Fruit fly (Drosophila melanogaster): ENCODE results near the gene chas.

chas gene

DNA sequence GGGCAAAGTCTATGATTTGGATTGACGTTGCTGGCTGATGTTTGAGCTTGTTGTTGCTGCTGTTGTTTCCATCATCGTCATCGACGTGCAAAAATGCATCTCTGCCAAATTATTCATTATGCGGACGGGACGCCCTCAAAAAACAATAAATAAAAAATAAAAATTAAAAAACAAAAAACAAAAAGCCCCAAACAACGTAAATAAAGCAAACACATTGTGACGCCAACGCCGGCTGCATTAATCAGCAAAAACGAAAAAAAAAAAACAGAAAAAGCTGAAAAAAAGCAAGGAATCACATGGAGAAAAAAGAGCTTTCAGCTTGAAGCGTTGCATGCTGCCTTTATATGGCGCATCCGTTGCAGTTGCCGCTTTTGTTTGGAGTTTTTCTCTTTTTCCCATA is 33.5 kb upstream of the chas start:
- peak; percentile 43 for TF ChIP-seq CG17801 (GFP tag; optimal IDR thresholded peaks at IDR 0.05; ENCODE audit: partially characterized antibody)

DNA sequence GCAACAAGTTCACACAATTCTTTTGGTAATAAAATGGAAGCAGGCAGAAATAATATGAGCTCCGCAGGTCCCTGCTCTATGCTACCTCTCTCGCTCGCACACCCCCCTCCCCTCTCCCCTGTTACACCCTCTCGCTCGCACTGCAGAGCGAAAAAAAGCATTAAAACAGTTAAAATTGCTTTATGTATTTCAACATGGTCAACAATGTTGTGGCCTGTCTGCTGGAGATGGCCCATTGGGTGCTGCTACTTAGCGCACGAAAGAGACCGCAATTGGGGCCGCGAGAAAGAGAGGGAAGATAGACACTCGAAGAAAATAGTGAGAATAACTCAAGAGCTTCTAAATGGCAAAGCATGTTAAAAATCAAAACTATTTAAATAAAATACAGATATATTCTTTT is 29.8 kb upstream of the chas start:
- TF ChIP-seq CG17801 (GFP tag; optimal IDR thresholded peaks at IDR 0.05; ENCODE audit: partially characterized antibody) = no peak

DNA sequence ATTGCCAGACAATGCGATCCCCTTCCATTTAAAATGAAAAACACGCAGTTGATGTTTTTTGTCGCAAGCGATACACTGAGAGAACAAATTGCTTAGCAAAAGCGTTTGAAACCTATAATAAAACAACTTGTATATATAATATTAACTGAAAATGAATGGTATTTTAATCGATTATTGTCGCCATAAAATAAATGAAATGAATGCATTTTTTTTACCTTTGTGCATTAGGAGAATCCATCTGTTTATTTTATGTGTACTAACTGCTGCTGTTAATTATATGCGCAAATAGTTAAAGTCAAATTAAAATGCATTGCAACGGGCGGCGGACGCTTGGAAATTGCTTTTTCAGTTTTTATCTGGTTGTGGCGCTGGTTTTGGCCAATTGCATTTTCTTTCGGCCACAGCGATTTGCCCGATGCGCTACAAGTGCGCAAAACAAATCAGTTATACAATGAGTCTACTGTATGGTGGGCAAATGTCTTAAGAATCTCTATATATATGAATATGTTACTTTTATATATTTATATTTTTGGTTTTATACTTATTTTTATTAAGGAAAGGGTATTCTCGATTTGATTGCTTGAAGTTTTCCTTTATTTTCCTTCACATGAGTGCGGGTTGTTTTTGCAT is 28.1 kb upstream of the chas start:
- peak; percentile 50 for TF ChIP-seq CG17801 (GFP tag; optimal IDR thresholded peaks at IDR 0.05; ENCODE audit: partially characterized antibody)

DNA sequence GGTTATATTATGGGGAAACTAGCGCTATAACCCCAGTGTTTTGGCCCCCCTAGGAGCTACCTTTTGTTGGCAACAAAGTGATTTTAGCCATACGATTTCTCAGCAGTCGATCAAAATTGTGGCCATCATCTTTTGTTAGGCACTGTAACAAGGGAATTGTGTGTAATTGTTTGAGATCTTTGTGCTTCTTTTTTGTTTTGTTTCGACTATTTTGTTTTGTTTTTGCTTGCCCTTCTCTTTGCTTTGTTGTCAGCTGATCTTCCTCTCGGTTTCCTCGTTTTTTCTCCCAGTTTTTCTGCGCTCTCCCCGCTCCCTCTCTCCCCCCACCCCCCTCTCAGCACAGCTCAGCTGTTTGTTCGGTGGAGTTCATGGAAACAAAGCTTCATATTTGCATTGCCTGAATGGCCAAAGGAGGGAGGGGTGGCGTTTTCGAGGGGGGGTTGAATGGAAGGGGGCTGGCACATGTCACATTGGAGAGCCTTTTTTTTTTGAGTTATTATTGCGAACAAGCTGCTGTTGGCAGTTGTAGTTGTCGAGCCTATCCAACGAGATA is 27.5 kb upstream of the chas start:
- no peak for TF ChIP-seq CG17801 (GFP tag; optimal IDR thresholded peaks at IDR 0.05; ENCODE audit: partially characterized antibody)

DNA sequence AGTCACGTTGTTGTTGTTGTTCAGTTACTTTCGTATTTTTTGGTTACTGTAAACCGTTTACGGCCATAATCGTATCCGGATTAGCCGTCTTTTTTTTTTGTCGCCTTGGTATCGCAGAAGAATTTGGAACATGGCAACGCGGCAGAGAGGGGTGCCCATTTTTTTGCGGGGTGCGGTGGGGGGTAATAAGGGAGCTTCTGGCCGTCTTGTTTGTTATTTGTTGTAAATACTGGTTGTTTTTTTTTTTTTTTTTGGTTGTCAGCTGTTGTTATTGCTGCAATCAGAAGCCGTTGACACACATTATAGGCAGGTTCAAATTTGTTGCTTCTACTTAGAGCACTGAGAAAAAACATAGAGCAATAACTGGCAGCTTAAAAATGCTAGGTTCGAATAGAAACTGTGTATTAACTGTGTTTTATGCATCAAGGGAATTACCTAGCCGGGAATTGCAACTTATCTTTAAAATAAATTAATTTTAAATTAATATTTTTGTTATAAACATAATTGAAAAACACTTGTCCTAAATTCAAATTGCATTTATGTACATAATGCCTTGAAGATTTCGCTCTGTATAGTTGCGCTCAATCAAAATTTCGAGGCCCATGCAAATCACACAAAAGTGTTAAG is 25.9 kb upstream of the chas start:
- TF ChIP-seq CG17801 (GFP tag; optimal IDR thresholded peaks at IDR 0.05; ENCODE audit: partially characterized antibody) = no peak

DNA sequence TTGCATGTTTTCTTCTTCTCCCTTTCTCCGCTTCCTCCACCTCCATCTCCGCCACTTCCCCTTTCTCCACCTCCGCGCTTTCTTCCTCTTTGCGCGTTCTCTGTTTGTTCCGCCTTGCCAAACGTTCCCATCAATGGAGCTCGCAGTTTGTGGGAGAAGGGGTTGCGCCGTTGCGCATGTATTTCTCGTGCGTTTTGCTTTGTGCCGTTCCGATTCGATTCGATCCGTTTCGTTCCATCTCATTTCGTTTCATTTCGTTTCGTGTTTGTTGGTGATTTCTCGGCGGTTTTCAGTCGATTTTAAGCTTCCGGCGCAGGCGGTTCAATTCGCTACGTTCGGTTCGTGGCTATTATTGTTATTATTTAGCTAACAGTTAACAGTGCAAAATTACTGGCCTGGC is 24.4 kb upstream of the chas start:
- no peak for TF ChIP-seq CG17801 (GFP tag; optimal IDR thresholded peaks at IDR 0.05; ENCODE audit: partially characterized antibody)

DNA sequence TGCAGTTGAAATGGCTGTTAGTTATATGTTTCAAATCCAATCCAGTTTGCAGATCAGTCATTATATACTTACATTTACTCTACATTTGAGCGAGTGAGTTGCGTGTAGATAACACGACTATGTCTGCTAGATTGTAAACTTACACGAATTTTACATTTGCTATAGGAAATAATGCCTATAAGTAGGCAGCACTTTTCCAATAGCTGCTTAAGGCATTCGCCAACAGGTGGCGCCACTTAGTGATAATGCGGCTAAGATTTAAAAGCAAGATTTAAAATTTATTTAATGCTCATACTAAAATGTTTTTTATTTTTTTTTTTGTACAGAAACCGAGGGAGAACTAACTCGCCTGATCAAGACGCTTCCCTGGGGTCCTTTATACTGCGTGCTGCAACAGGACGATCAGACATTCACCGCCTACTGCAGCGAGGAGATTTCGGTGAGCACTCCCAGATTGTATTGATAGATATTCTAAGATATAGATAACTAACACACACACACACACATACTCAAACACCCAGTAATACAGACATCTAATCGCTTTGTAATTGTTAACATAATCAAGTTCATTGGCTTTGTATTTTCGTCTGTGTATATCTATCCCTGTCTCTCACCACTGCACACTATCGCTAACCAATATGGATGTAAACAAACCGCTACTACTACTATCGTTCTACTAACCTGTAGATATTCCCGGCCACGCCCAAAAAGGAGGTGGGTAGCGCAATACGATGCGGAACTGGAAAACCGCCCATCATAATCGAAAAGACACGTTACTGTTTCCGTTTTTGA is 21.9 kb upstream of the chas start:
- TF ChIP-seq CG17801 (GFP tag; optimal IDR thresholded peaks at IDR 0.05; ENCODE audit: partially characterized antibody) = no peak

DNA sequence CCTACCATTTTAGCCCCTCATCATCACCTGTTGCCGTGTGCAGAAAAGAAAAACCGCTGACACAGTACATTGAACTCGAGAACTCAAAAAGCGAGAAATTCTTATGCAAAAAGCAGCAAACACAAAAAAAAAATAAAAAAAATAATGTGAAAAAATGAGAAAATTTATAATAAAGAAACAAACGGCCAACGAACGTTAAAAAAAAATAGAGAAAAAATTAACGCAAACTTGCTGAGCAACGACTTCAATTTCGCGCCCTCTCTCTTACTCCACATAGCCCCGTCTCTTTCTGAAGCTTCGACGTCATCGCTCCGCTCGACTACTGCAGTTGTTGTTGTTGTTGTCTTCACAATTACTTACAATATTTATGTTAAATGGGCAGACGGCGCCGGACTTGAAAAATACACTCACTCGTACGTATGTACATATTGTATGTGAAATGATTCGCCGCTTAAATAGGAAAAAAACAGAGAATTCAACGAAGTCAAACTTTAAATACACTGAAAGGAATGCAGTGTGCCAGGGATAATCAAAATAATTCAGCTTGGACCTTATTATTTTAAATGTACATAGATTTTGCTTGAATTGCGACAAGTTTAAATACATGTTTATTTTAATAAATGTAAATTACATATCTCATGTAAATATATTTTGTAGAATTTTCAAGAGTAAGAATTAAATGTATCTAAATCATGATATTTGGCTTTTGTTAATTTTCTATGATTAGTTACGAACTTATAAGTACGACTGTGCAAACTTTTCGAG is 20.6 kb upstream of the chas start:
- no peak for TF ChIP-seq CG17801 (GFP tag; optimal IDR thresholded peaks at IDR 0.05; ENCODE audit: partially characterized antibody)

DNA sequence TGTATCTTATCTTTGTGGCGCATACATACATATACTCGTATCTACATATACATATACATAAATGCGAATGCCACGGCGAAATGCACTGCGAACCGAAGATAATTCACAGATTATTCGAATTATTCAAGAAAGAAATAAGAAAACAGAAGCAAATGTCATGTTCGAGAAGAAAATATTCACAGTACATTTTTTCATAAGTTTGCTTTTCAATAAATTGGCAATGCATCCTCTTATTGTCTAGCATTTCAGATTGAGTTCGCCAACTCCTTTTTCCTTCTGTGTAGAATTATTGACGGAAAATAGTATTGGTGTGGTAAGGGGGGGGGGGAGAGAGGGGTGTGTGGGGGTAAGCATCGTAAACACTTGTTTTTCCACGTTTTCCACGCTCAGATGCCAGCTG is 19.9 kb upstream of the chas start:
- no peak for TF ChIP-seq CG17801 (GFP tag; optimal IDR thresholded peaks at IDR 0.05; ENCODE audit: partially characterized antibody)

DNA sequence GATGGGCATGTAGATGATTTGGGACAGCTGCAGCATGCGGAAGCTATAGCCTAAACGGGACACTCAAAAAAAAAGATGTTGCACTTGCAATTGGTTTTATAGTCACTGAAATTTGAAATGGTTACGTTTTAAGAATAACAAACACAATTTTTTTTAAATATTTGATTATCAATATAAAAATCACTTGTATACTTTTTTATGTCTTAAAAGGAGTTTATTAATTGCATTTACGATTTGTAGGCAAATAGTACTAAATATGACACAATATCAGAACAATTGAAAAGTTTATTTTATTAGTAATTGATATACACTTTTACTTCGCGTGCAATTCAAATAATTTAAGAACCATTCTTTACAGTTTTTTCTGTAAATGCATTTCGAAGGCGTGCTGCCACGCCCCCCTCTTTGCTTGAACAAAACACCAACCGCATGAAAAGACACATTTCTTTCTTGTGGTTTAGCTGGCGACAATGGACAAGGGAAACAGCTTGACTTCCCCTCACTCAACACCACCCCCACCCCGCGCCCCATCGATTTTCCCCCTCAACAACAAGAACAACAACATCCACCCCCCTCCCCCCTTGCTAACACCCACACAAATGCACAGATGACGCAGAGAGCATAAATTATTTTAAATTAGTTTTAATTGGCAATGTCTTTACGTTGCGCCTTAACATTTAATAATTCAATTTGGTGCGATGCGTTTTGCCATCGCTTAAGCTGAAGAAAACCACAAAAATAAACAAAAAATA is 18.5 kb upstream of the chas start:
- TF ChIP-seq CG17801 (GFP tag; optimal IDR thresholded peaks at IDR 0.05; ENCODE audit: partially characterized antibody) = no peak

DNA sequence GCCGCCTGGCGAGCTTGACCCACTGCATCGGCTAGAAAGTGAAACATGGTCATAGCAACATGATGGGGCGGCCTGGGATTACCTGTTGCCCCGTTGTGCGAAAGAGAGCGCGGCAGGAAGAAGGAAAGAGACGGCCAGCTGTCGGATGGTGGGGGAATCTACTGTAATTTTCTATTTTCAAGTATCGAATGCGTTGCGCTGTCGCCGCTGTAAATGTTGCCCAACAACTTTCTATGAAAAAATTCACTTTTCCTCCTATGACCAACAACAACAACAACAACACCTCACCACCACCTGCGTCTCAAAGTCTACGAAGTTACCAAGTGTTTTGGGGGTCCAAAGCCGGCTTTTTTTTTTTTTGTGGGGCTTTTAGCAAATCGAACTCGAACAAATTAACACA is 16.4 kb upstream of the chas start:
- no peak for TF ChIP-seq CG17801 (GFP tag; optimal IDR thresholded peaks at IDR 0.05; ENCODE audit: partially characterized antibody)

DNA sequence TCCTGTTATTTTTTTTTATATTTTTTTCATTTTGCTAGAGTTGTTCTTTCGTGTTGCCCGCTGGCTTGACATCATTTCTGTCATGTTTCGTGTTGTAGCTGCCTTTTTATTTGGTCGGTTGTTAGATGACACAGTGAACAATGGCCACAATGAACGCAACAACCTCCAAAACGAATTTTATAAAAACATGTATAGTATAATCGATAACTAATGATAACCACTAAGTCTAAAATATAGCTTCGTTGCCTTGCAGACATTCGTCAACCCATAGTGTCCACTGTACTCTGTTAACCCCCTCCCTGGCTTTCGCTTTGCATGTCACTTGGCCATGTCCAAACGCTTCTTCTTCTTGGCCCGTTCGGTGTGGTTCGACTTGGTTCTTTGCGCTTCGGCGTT is 15.2 kb upstream of the chas start:
- no peak for TF ChIP-seq CG17801 (GFP tag; optimal IDR thresholded peaks at IDR 0.05; ENCODE audit: partially characterized antibody)

DNA sequence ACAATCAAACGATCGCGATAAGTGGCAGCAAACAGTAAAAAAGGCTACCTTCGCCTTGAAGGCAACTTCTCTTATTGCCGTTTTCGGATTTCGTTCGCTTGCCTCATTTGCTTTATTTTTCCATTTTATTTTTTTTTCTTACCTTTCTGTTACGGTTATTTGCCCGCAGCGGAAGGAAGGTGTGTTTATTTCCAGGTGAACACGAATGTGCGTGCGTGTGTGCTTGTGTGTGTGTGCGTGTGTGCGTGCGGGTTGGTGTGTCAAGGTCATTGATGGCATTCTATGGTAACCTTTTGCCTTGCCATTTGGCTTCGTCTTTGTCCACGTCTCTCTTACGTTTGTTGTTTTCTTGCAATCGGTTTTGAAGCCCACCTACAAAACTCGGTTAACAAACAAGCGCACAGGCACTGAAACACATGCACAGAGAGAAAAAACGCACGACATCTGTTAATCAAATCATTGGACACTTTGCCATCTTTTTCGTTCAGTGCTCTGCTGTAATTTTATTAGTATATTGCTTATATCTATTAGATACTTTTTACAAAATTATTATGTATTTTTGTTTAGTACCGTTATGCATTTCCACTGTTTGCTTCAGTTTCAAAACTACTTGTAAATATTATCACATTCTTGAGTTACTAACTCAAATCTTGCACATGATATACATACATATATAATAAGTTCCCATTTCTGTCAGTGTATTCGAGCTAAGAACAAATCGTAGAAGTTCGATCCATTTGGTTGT is 14.6 kb upstream of the chas start:
- TF ChIP-seq CG17801 (GFP tag; optimal IDR thresholded peaks at IDR 0.05; ENCODE audit: partially characterized antibody) = no peak

DNA sequence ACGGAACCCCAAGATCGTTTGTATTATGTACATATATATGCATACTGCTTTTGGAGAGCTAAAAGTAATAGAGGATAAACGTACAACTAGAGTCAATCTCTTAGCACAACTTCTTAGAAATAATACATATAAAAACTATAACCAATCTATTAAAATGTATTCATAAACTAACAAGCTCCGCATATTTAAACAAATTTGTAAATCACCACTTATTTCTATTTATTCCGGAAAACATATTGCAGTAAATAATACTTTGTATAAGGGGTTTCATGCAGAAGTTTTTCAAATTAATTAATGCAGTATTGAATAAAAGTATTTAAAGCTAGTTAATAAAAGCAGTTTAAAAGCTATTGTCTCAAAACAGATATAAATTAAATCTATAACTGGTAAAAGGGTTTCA is 13.9 kb upstream of the chas start:
- TF ChIP-seq CG17801 (GFP tag; optimal IDR thresholded peaks at IDR 0.05; ENCODE audit: partially characterized antibody) = no peak
